Worm (Caenorhabditis elegans): ENCODE data around the gene cct-4.

cct-4 gene

DNA sequence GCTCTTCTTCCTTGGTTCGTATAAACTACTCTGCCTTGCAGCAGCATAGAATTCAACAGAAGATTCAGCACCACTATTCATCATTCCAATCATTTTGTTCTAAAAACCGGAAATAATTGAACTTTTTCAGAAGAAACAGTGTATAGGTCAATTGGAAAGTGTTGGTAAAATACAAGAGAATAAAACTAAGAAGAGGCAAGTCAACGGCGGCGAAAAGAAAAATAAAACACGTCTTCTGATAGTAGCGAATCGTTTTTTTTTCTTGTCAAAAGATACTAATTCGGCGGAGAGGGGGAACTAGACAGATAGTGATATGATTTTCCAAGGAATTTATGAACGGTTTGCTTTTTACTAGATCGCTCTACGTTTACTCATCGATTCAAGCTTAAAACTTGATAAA is 24.4 kb upstream of the cct-4 start, which contains the start of gene F35C11.6:
Gene F35C11.6, minus strand, starts transcription at position 101 of the 400 bp plus-strand sequence.
- no peak for TF ChIP-seq tra-4 (tag; optimal IDR thresholded peaks at IDR 0.05)
- no peak for TF ChIP-seq ama-1 (optimal IDR thresholded peaks at IDR 0.05)
- TF ChIP-seq aly-1 (tag; optimal IDR thresholded peaks at IDR 0.05) = no peak
- no peak for TF ChIP-seq B0310.2 (tag; optimal IDR thresholded peaks at IDR 0.05)
- TF ChIP-seq F13C5.2 (tag; optimal IDR thresholded peaks at IDR 0.05) = no peak
- no peak for TF ChIP-seq tbx-11 (GFP tag; IDR thresholded peaks at IDR 0.05)
- no peak for TF ChIP-seq hmbx-1 (tag; optimal IDR thresholded peaks at IDR 0.05)
- TF ChIP-seq tbx-37 (GFP tag; conservative IDR thresholded peaks at IDR 0.05) = no peak
- no peak for TF ChIP-seq ets-7 (tag; optimal IDR thresholded peaks at IDR 0.05)
- TF ChIP-seq hmg-4 (GFP tag; optimal IDR thresholded peaks at IDR 0.05) = no peak
- TF ChIP-seq hnd-1 (tag; optimal IDR thresholded peaks at IDR 0.05) = no peak
- no peak for TF ChIP-seq pes-1 (GFP tag; IDR thresholded peaks at IDR 0.05)
- TF ChIP-seq scrt-1 (GFP tag; IDR thresholded peaks at IDR 0.05) = no peak
- TF ChIP-seq ceh-13 (GFP tag; optimal IDR thresholded peaks at IDR 0.05) = no peak
- no peak for TF ChIP-seq ceh-36 (tag; optimal IDR thresholded peaks at IDR 0.05)

DNA sequence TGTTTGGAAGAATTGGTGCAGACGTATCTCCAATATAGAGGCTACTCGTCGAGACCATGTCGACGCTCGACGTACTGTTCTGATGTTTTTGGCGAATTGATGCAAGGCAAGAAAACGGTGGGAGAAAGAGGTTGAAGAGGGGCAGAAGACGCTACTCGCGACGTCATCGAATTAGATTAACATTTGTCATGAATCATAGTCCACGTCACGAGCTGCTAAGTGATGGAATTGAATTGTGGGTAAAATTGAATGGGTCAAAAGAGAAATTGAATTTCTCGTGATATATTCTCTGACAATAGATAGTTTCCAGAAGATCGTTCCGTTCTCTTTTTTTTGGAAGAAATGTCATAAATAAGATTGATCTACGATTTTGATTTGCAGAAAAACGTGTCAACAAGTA is 23.8 kb upstream of the cct-4 start:
- TF ChIP-seq tbx-11 (GFP tag; IDR thresholded peaks at IDR 0.05) (no peak), tbx-37 (GFP tag; conservative IDR thresholded peaks at IDR 0.05) (no peak), hnd-1 (tag; optimal IDR thresholded peaks at IDR 0.05) (no peak), ets-7 (tag; optimal IDR thresholded peaks at IDR 0.05) (no peak), F13C5.2 (tag; optimal IDR thresholded peaks at IDR 0.05) (no peak), hmg-4 (GFP tag; optimal IDR thresholded peaks at IDR 0.05) (no peak)

DNA sequence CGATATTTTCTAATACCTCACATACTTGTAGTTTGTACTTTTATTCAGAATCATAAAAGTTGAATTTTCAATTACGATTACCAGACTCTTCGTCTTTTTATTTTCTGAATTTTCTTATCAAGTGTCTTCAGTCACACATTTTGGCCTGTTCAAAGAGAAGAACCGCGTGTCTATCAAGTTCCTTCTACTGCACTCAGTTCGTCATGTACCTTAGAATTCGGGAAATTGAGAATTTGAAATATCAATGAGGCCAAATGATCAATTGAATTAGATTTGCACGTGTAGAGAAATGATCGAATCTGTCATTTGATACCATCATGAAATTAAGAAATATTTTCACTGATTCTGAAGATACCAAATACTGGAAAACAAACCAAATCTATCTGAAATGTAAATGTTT is 19.9 kb upstream of the cct-4 start:
- TF ChIP-seq flt-1 (GFP tag; IDR thresholded peaks at IDR 0.05) (no peak), ceh-36 (tag; optimal IDR thresholded peaks at IDR 0.05) (no peak), ama-1 (optimal IDR thresholded peaks at IDR 0.05) (no peak), tra-4 (tag; optimal IDR thresholded peaks at IDR 0.05) (no peak), tbx-37 (GFP tag; conservative IDR thresholded peaks at IDR 0.05) (no peak), hmbx-1 (tag; optimal IDR thresholded peaks at IDR 0.05) (no peak), F13C5.2 (tag; optimal IDR thresholded peaks at IDR 0.05) (no peak), pes-1 (GFP tag; IDR thresholded peaks at IDR 0.05) (no peak)

- TF ChIP-seq sea-1 (GFP tag; conservative IDR thresholded peaks at IDR 0.05) (no peak), ama-1 (optimal IDR thresholded peaks at IDR 0.05) (no peak), hmbx-1 (tag; optimal IDR thresholded peaks at IDR 0.05) (no peak), pes-1 (GFP tag; IDR thresholded peaks at IDR 0.05) (no peak), ceh-36 (tag; optimal IDR thresholded peaks at IDR 0.05) (no peak), tra-4 (tag; optimal IDR thresholded peaks at IDR 0.05) (no peak), hmg-4 (GFP tag; optimal IDR thresholded peaks at IDR 0.05) (no peak), tbx-37 (GFP tag; conservative IDR thresholded peaks at IDR 0.05) (no peak), F13C5.2 (tag; optimal IDR thresholded peaks at IDR 0.05) (no peak), tbx-11 (GFP tag; IDR thresholded peaks at IDR 0.05) (no peak), ets-7 (tag; optimal IDR thresholded peaks at IDR 0.05) (no peak), ceh-13 (GFP tag; optimal IDR thresholded peaks at IDR 0.05) (no peak), scrt-1 (GFP tag; IDR thresholded peaks at IDR 0.05) (no peak), B0310.2 (tag; optimal IDR thresholded peaks at IDR 0.05) (no peak), aly-1 (tag; optimal IDR thresholded peaks at IDR 0.05) (no peak), flt-1 (GFP tag; IDR thresholded peaks at IDR 0.05) (no peak)
Observed at ce11 chrII:8264619-8265018, 18.8 kb upstream of the cct-4 start, which contains the start of gene srdh-1. Gene srdh-1 (plus strand): TSS chrII:8264661.

ce11 chrII:8266559-8266958 is 16.9 kb upstream of the cct-4 start:
- TF ChIP-seq sea-1 (GFP tag; conservative IDR thresholded peaks at IDR 0.05) = no peak

DNA sequence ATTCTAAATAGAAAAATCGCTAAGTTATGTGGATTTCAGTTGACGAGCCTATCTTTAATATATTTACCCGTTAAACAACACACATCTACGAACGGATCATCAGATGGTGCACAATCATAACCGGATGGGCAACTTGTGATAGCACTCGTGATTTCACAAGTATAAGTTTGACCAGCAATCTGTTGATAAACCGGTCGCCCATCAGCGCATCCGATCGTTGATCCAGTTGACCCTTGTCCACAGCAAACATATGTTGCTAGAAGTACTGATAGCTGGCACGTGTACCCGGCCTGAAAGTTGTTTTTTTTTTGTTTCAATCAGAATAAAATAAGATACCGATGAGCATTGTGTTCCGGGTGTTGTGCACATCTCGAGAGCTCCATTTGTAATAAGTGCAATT is 15.8 kb upstream of the cct-4 start:
- TF ChIP-seq B0310.2 (tag; optimal IDR thresholded peaks at IDR 0.05) (no peak), hmg-4 (GFP tag; optimal IDR thresholded peaks at IDR 0.05) (no peak), aly-1 (tag; optimal IDR thresholded peaks at IDR 0.05) (no peak), tbx-37 (GFP tag; conservative IDR thresholded peaks at IDR 0.05) (no peak), flt-1 (GFP tag; IDR thresholded peaks at IDR 0.05) (no peak)

DNA sequence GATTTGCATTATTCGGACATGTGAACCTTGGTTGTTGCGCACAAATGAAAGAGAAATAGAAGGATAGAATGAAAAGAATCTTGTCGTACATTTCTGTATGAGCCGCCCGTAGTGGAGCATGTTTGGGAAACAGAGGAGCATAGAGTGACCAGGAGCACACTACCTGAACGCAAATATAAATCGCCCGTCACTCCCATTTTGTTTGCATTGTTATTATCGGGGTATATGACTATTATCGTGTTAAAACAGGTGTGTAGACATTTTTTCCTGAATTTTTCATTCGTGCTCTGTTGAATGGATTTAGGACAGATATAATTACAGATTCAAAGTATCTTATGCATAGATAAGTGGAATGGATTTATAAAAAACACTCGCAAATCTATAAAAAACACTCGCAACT is 14.1 kb upstream of the cct-4 start, which contains the start of gene K01C8.2:
Gene K01C8.2, minus strand, starts transcription at position 101 of the 400 bp plus-strand sequence.
- TF ChIP-seq pes-1 (GFP tag; IDR thresholded peaks at IDR 0.05) (no peak), hmbx-1 (tag; optimal IDR thresholded peaks at IDR 0.05) (no peak), B0310.2 (tag; optimal IDR thresholded peaks at IDR 0.05) (no peak), F13C5.2 (tag; optimal IDR thresholded peaks at IDR 0.05) (no peak), tra-4 (tag; optimal IDR thresholded peaks at IDR 0.05) (no peak), ceh-13 (GFP tag; optimal IDR thresholded peaks at IDR 0.05) (no peak)

DNA sequence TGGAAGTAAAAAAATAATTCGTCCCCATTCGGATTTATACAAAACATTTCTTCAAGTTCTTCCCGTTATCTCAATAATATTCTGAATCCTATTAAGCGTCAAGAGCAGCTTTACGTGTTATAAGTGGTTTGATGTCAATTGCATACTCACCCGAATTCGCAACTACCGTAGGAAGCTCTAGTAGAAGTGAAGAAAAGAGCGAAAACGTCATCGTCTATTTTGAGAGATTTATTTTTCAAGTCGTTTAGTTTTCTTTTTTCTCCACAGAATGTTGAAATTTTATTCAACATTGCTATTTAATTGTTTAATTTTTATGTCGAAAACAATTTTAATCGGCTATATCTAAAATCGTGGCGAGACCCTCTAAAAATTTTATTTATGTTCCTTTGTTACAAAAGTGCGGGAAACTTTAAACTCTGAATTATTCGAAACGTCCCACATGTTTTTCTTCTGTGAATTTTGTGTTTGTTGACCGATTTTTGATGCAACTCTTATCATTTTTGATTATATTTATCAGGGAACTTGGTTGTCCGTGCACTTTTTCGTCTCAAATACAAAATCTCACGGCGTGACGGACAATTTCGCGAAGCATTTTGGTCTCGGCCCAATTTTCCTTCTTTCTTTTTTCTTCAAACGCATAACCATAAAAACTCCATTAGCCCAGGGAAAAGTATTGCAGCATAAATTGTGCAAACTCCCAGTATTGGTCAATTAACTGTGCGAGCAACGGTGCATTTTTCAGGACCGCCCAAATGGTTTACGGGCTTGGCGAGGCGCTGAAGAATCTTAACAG is 13.4 kb upstream of the cct-4 start, which contains the start of gene tdc-1:
Gene tdc-1, plus strand, starts transcription at position 743 of the 793 bp plus-strand sequence.
- no peak for TF ChIP-seq hmbx-1 (tag; optimal IDR thresholded peaks at IDR 0.05)
- no peak for TF ChIP-seq ceh-36 (tag; optimal IDR thresholded peaks at IDR 0.05)
- TF ChIP-seq tbx-37 (GFP tag; conservative IDR thresholded peaks at IDR 0.05) = no peak
- no peak for TF ChIP-seq hnd-1 (tag; optimal IDR thresholded peaks at IDR 0.05)
- TF ChIP-seq tra-4 (tag; optimal IDR thresholded peaks at IDR 0.05) = no peak
- TF ChIP-seq flt-1 (GFP tag; IDR thresholded peaks at IDR 0.05) = no peak
- TF ChIP-seq ceh-13 (GFP tag; optimal IDR thresholded peaks at IDR 0.05) = no peak
- TF ChIP-seq hmg-4 (GFP tag; optimal IDR thresholded peaks at IDR 0.05) = no peak
- TF ChIP-seq B0310.2 (tag; optimal IDR thresholded peaks at IDR 0.05) = no peak
- no peak for TF ChIP-seq F13C5.2 (tag; optimal IDR thresholded peaks at IDR 0.05)
- TF ChIP-seq ama-1 (optimal IDR thresholded peaks at IDR 0.05) = no peak
- TF ChIP-seq sea-1 (GFP tag; conservative IDR thresholded peaks at IDR 0.05) = no peak
- no peak for TF ChIP-seq aly-1 (tag; optimal IDR thresholded peaks at IDR 0.05)
- no peak for TF ChIP-seq scrt-1 (GFP tag; IDR thresholded peaks at IDR 0.05)
- no peak for TF ChIP-seq tbx-11 (GFP tag; IDR thresholded peaks at IDR 0.05)
- TF ChIP-seq pes-1 (GFP tag; IDR thresholded peaks at IDR 0.05) = no peak
- TF ChIP-seq ets-7 (tag; optimal IDR thresholded peaks at IDR 0.05) = no peak

Data from whole organism, early embryonic.